Worm (Caenorhabditis elegans) whole organism, young adult: ENCODE measurements around the gene ztf-1.

Experiments used
- B0035.1 ChIP-seq: sonication (generic microtip); optimal IDR thresholded peaks from 2 replicates; lab custom pipeline; 2016; ENCODE audit warnings: missing genetic modification characterization, mild to moderate bottlenecking, missing compliant biosample characterization, missing genotype, missing genetic modification reagents
- B0261.1 ChIP-seq: sonication (generic microtip); optimal IDR thresholded peaks from 2 replicates; lab custom pipeline; 2016; ENCODE audit warnings: mild to moderate bottlenecking, missing genetic modification characterization, moderate library complexity, missing compliant biosample characterization
- B0336.3 ChIP-seq: fragments of 200-800 bp; sonication (Bioruptor generic); IDR thresholded peaks from 2 replicates; pipeline ENCODE4 v1.3.6; 2022; ENCODE audit warnings: missing genetic modification characterization, missing compliant biosample characterization
- C06A6.2 ChIP-seq: fragments of 200-800 bp; sonication (Bioruptor generic); conservative IDR thresholded peaks from 2 replicates; pipeline ENCODE4 v1.3.6; 2022; ENCODE audit warnings: missing genetic modification characterization, missing compliant biosample characterization
- F37B4.10 ChIP-seq: fragments of 200-800 bp; sonication (Bioruptor generic); IDR thresholded peaks from 2 replicates; pipeline ENCODE4 v1.3.6; 2022; ENCODE audit warnings: missing genetic modification characterization, missing compliant biosample characterization
- F39B2.1 ChIP-seq: fragments of 200-800 bp; sonication (Bioruptor generic); IDR thresholded peaks from 2 replicates; pipeline ENCODE4 v1.3.6; 2022; ENCODE audit warnings: missing genetic modification reagents, missing genetic modification characterization, missing compliant biosample characterization
- K11D2.4 ChIP-seq: fragments of 200-800 bp; sonication (Bioruptor generic); IDR thresholded peaks from 2 replicates; pipeline ENCODE4 v1.3.6; 2022; ENCODE audit warnings: missing genetic modification reagents, missing genetic modification characterization, missing compliant biosample characterization
- Y53F4B.3 ChIP-seq: fragments of 200-800 bp; sonication (Bioruptor generic); IDR thresholded peaks from 2 replicates; pipeline ENCODE4 v1.3.6; 2022; ENCODE audit warnings: missing genetic modification reagents, missing genetic modification characterization, missing compliant biosample characterization
- Y53G8AR.9 ChIP-seq: fragments of 200-800 bp; sonication (Bioruptor generic); conservative IDR thresholded peaks from 2 replicates; pipeline ENCODE4 v1.3.6; 2022; ENCODE audit warnings: missing genetic modification reagents, missing genetic modification characterization, missing compliant biosample characterization
- Y79H2A.3 ChIP-seq: fragments of 200-800 bp; sonication (Bioruptor generic); conservative IDR thresholded peaks from 2 replicates; pipeline ENCODE4 v1.3.6; 2022; ENCODE audit warnings: missing genetic modification reagents, missing genetic modification characterization, missing compliant biosample characterization
- Y95B8A.8 ChIP-seq: fragments of 200-800 bp; sonication (Bioruptor generic); IDR thresholded peaks from 2 replicates; pipeline ENCODE4 v1.3.6; 2022; ENCODE audit warnings: missing genetic modification reagents, missing genetic modification characterization, missing compliant biosample characterization
- ZK185.1 ChIP-seq: sonication (generic microtip); optimal IDR thresholded peaks from 2 replicates; lab custom pipeline; 2016; ENCODE audit warnings: mild to moderate bottlenecking, missing genetic modification characterization, missing compliant biosample characterization; ENCODE audit not compliant: poor library complexity, severe bottlenecking
- ama-1 ChIP-seq, 3 experiments: fragments of 150-350 bp in 1 of 3; sonication (generic microtip) in 2 of 3; optimal IDR thresholded peaks; 2 replicates each; lab custom pipeline; 2014 to 2018; ENCODE audit warnings: missing biosample characterization in 2 of 3, missing genetic modification characterization in 2 of 3, missing genetic modification reagents in 2 of 3
- aptf-2 ChIP-seq: fragments of 200-800 bp; sonication (Bioruptor generic); conservative IDR thresholded peaks from 2 replicates; pipeline ENCODE4 v1.3.6; 2022; ENCODE audit warnings: missing genetic modification reagents, missing genetic modification characterization, missing compliant biosample characterization
- aptf-3 ChIP-seq: fragments of 200-800 bp; sonication (Bioruptor generic); IDR thresholded peaks from 2 replicates; pipeline ENCODE4 v1.3.6; 2022; ENCODE audit warnings: missing genetic modification characterization, missing compliant biosample characterization
- atf-7 ChIP-seq: sonication (generic microtip); optimal IDR thresholded peaks from 2 replicates; lab custom pipeline; 2017; ENCODE audit warnings: mild to moderate bottlenecking, missing genetic modification characterization, missing compliant biosample characterization
- athp-1 ChIP-seq: sonication (generic microtip); optimal IDR thresholded peaks from 2 replicates; lab custom pipeline; 2017; ENCODE audit warnings: mild to moderate bottlenecking, missing genetic modification characterization, missing compliant biosample characterization
- attf-5 ChIP-seq: fragments of 200-800 bp; sonication (Bioruptor generic); optimal IDR thresholded peaks from 2 replicates; lab custom pipeline; 2018; ENCODE audit warnings: mild to moderate bottlenecking, missing genetic modification characterization, missing compliant biosample characterization
- bed-1 ChIP-seq: fragments of 200-800 bp; sonication (Bioruptor generic); IDR thresholded peaks from 2 replicates; pipeline ENCODE4 v1.3.6; 2022; ENCODE audit warnings: missing genetic modification reagents, missing genetic modification characterization, missing compliant biosample characterization
- ccch-3 ChIP-seq: fragments of 200-800 bp; sonication (Bioruptor generic); optimal IDR thresholded peaks from 2 replicates; lab custom pipeline; 2018; ENCODE audit warnings: mild to moderate bottlenecking, missing genetic modification characterization, missing compliant biosample characterization
- ceh-27 ChIP-seq: fragments of 200-800 bp; sonication (Bioruptor generic); optimal IDR thresholded peaks from 2 replicates; lab custom pipeline; 2018; ENCODE audit warnings: mild to moderate bottlenecking, missing genetic modification characterization, moderate library complexity, missing compliant biosample characterization
- chd-7 ChIP-seq: sonication (generic microtip); optimal IDR thresholded peaks from 2 replicates; lab custom pipeline; 2016; ENCODE audit warnings: mild to moderate bottlenecking, missing genetic modification characterization, moderate library complexity, missing compliant biosample characterization
- dox-1 ChIP-seq: fragments of 200-800 bp; sonication (Bioruptor generic); IDR thresholded peaks from 2 replicates; pipeline ENCODE4 v1.3.6; 2022; ENCODE audit warnings: missing genetic modification reagents, missing genetic modification characterization, missing compliant biosample characterization
- dpff-1 ChIP-seq: sonication (generic microtip); optimal IDR thresholded peaks from 2 replicates; lab custom pipeline; 2017; ENCODE audit warnings: mild to moderate bottlenecking, missing genetic modification characterization, missing compliant biosample characterization
- efl-1 ChIP-seq: fragments of 150-350 bp; optimal IDR thresholded peaks from 2 replicates; lab custom pipeline; 2014; ENCODE audit warnings: missing biosample characterization, missing genetic modification reagents, missing genetic modification characterization
- egl-18 ChIP-seq: fragments of 200-800 bp; sonication (Bioruptor generic); IDR thresholded peaks from 2 replicates; pipeline ENCODE4 v1.3.6; 2022; ENCODE audit warnings: missing genetic modification reagents, missing genetic modification characterization, missing compliant biosample characterization
- egrh-3 ChIP-seq: fragments of 200-800 bp; sonication (Bioruptor generic); IDR thresholded peaks from 2 replicates; pipeline ENCODE4 v1.3.6; 2022; ENCODE audit warnings: missing genetic modification reagents, missing genetic modification characterization, missing compliant biosample characterization
- ekl-4 ChIP-seq: fragments of 200-800 bp; sonication (Bioruptor generic); IDR thresholded peaks from 2 replicates; pipeline ENCODE4 v1.3.6; 2022; ENCODE audit warnings: missing genetic modification reagents, missing genetic modification characterization, missing compliant biosample characterization
- gei-17 ChIP-seq: fragments of 200-800 bp; sonication (Bioruptor generic); optimal IDR thresholded peaks from 2 replicates; lab custom pipeline; 2018; ENCODE audit warnings: mild to moderate bottlenecking, missing genetic modification characterization, missing compliant biosample characterization
- hmg-1.2 ChIP-seq: fragments of 200-800 bp; sonication (Bioruptor generic); IDR thresholded peaks from 2 replicates; pipeline ENCODE4 v1.3.6; 2022; ENCODE audit warnings: missing genetic modification reagents, missing genetic modification characterization, missing compliant biosample characterization
- let-607 ChIP-seq, 2 experiments: fragments of 200-800 bp in 1 of 2; sonication (Bioruptor generic) in 1 of 2; sonication (generic microtip) in 1 of 2; optimal IDR thresholded peaks; 2 replicates each; lab custom pipeline; 2016 to 2018; ENCODE audit warnings: mild to moderate bottlenecking in 2 of 2, missing compliant biosample characterization in 2 of 2, missing genetic modification characterization in 2 of 2, moderate library complexity in 2 of 2, missing genotype in 1 of 2
- lin-26 ChIP-seq: fragments of 200-800 bp; sonication (Bioruptor generic); IDR thresholded peaks from 2 replicates; pipeline ENCODE4 v1.3.6; 2022; ENCODE audit warnings: missing genetic modification reagents, missing genetic modification characterization, missing compliant biosample characterization
- lin-35 ChIP-seq, 3 experiments: fragments of 150-350 bp in 2 of 3; sonication (generic microtip) in 1 of 3; optimal IDR thresholded peaks; 2 replicates each; lab custom pipeline; 2014 to 2018; ENCODE audit warnings: missing biosample characterization in 3 of 3, missing genetic modification characterization in 3 of 3, missing genetic modification reagents in 3 of 3
- lin-40 ChIP-seq: sonication (generic microtip); optimal IDR thresholded peaks from 2 replicates; lab custom pipeline; 2016; ENCODE audit warnings: missing genetic modification characterization, mild to moderate bottlenecking, missing compliant biosample characterization, missing genotype, missing genetic modification reagents
- lin-54 ChIP-seq: fragments of 200-800 bp; sonication (Bioruptor generic); optimal IDR thresholded peaks from 2 replicates; lab custom pipeline; 2018; ENCODE audit warnings: mild to moderate bottlenecking, missing genetic modification characterization, missing compliant biosample characterization
- lir-1 ChIP-seq: fragments of 200-800 bp; sonication (Bioruptor generic); conservative IDR thresholded peaks from 2 replicates; pipeline ENCODE4 v1.3.6; 2022; ENCODE audit warnings: missing genetic modification reagents, missing genetic modification characterization, missing compliant biosample characterization
- lsl-1 ChIP-seq: fragments of 200-800 bp; sonication (Bioruptor generic); optimal IDR thresholded peaks from 2 replicates; lab custom pipeline; 2018; ENCODE audit warnings: mild to moderate bottlenecking, missing genetic modification characterization, moderate library complexity, missing compliant biosample characterization
- lsy-27 ChIP-seq: sonication (generic microtip); optimal IDR thresholded peaks from 2 replicates; lab custom pipeline; 2017; ENCODE audit warnings: missing genetic modification characterization, mild to moderate bottlenecking, missing compliant biosample characterization, antibody characterized with exemption, missing genotype, borderline replicate concordance; ENCODE audit not compliant: insufficient read depth
- madf-3 ChIP-seq: fragments of 200-800 bp; sonication (Bioruptor generic); IDR thresholded peaks from 2 replicates; pipeline ENCODE4 v1.3.6; 2022; ENCODE audit warnings: missing genetic modification reagents, missing genetic modification characterization, missing compliant biosample characterization
- mcd-1 ChIP-seq: fragments of 200-800 bp; sonication (Bioruptor generic); IDR thresholded peaks from 2 replicates; pipeline ENCODE4 v1.3.6; 2022; ENCODE audit warnings: missing genetic modification reagents, missing genetic modification characterization, missing compliant biosample characterization
- nfyb-1 ChIP-seq: fragments of 200-800 bp; sonication (Bioruptor generic); IDR thresholded peaks from 2 replicates; pipeline ENCODE4 v1.3.6; 2022; ENCODE audit warnings: missing genetic modification reagents, missing genetic modification characterization, missing compliant biosample characterization
- nhr-27 ChIP-seq: fragments of 200-800 bp; sonication (Bioruptor generic); optimal IDR thresholded peaks from 2 replicates; lab custom pipeline; 2018; ENCODE audit warnings: mild to moderate bottlenecking, missing genetic modification characterization, moderate library complexity, missing compliant biosample characterization
- nhr-80 ChIP-seq: sonication (generic microtip); optimal IDR thresholded peaks from 2 replicates; lab custom pipeline; 2016; ENCODE audit warnings: missing genetic modification characterization, missing compliant biosample characterization
- tbp1 ChIP-seq: fragments of 200-800 bp; sonication (Bioruptor generic); optimal IDR thresholded peaks from 2 replicates; lab custom pipeline; 2018; ENCODE audit warnings: mild to moderate bottlenecking, missing genetic modification characterization, missing compliant biosample characterization
- tbx-9 ChIP-seq: sonication (generic microtip); optimal IDR thresholded peaks from 2 replicates; lab custom pipeline; 2016; ENCODE audit warnings: borderline replicate concordance, missing genetic modification characterization, inconsistent platforms, missing compliant biosample characterization
- ztf-26 ChIP-seq: sonication (generic microtip); optimal IDR thresholded peaks from 2 replicates; lab custom pipeline; 2017; ENCODE audit warnings: missing genetic modification characterization, missing compliant biosample characterization

Gene ztf-1

ce11 chrIII:8799964-8800795, 8.0 kb upstream of the ztf-1 start, which contains the start of gene F54F2.6 (continued):
- TF ChIP-seq ama-1 (optimal IDR thresholded peaks at IDR 0.05; lab: Kevin White, UChicago) (no peak), ama-1 (GFP tag; optimal IDR thresholded peaks at IDR 0.05; lab: Kevin White, UChicago) (peak in 1 of 2 experiments; percentile 23), egl-18 (GFP tag; lab: Robert Waterston, UW) (0 out of 2 replicates have a peak, but pooled peaks have one; percentile 8), lin-40 (tag; lab: Kevin White, UChicago) (peak; percentile 77), mcd-1 (GFP tag; lab: Robert Waterston, UW) (peak; percentile 59), aptf-3 (GFP tag; lab: Robert Waterston, UW) (no peak), Y53G8AR.9 (GFP tag; lab: Robert Waterston, UW) (no peak; the same call in 1 of the 2 replicates), ztf-26 (tag; lab: Kevin White, UChicago) (peak; percentile 51), lin-54 (GFP tag; lab: Kevin White, UChicago) (peak; percentile 36), B0336.3 (peak; percentile 77), ZK185.1 (tag; lab: Kevin White, UChicago) (peak; percentile 52), ceh-27 (peak; percentile 88), dpff-1 (tag; lab: Kevin White, UChicago) (peak; percentile 20), bed-1 (GFP tag; lab: Robert Waterston, UW) (no peak), ekl-4 (GFP tag; lab: Robert Waterston, UW) (0 out of 2 replicates have a peak, but pooled peaks have one; percentile 12), Y95B8A.8 (GFP tag; lab: Robert Waterston, UW) (no peak), let-607 (tag; optimal IDR thresholded peaks at IDR 0.05; lab: Kevin White, UChicago) (peak in 1 of 2 experiments; percentile 36), lin-35 (GFP tag; optimal IDR thresholded peaks at IDR 0.05; lab: Kevin White, UChicago) (peak in 1 of 3 experiments; percentile 78), K11D2.4 (peak; percentile 73; the same call in 1 of the 2 replicates), lin-26 (GFP tag; lab: Robert Waterston, UW) (no peak), nhr-27 (tag; lab: Kevin White, UChicago) (no peak), B0261.1 (tag; lab: Kevin White, UChicago) (no peak), B0035.1 (peak; percentile 32), attf-5 (GFP tag; lab: Kevin White, UChicago) (peak; percentile 86), hmg-1.2 (peak; percentile 66), aptf-2 (GFP tag; lab: Robert Waterston, UW) (no peak), lir-1 (GFP tag; lab: Robert Waterston, UW) (no peak), lsl-1 (GFP tag; lab: Kevin White, UChicago) (no peak), tbp1 (GFP tag; lab: Kevin White, UChicago) (no peak), nfyb-1 (GFP tag; lab: Robert Waterston, UW) (0 out of 2 replicates have a peak, but pooled peaks have one; percentile 50), gei-17 (GFP tag; lab: Kevin White, UChicago) (peak; percentile 25), madf-3 (no peak), Y53F4B.3 (GFP tag; lab: Robert Waterston, UW) (no peak), Y79H2A.3 (no peak), dox-1 (peak; percentile 77), lsy-27 (no peak), tbx-9 (no peak), efl-1 (GFP tag; lab: Kevin White, UChicago) (no peak), C06A6.2 (GFP tag; lab: Robert Waterston, UW) (peak; percentile 57), nhr-80 (tag; lab: Kevin White, UChicago) (peak; percentile 61), chd-7 (tag; lab: Kevin White, UChicago) (peak; percentile 82), egrh-3 (GFP tag; lab: Robert Waterston, UW) (peak; percentile 83), ccch-3 (GFP tag; lab: Kevin White, UChicago) (no peak), F39B2.1 (no peak), athp-1 (tag; lab: Kevin White, UChicago) (peak; percentile 1), F37B4.10 (0 out of 2 replicates have a peak, but pooled peaks have one; percentile 9), atf-7 (peak; percentile 81)
